Fruit fly (Drosophila melanogaster) whole organism, adult: ENCODE results near the gene Plp.

Experiments
- CG12768 ChIP-seq: fragments of 200-800 bp; sonication (Bioruptor generic); optimal IDR thresholded peaks from 2 replicates; lab custom pipeline; 2017; ENCODE audit warnings: missing biosample characterization, missing genetic modification characterization, mild to moderate bottlenecking, moderate library complexity, missing genetic modification reagents
- CG14711 ChIP-seq: fragments of 200-800 bp; sonication (Bioruptor generic); optimal IDR thresholded peaks from 2 replicates; lab custom pipeline; 2018; ENCODE audit warnings: missing biosample characterization, mild to moderate bottlenecking, missing genetic modification characterization, moderate library complexity
- CG33017 ChIP-seq: fragments of 200-800 bp; sonication (Bioruptor generic); optimal IDR thresholded peaks from 2 replicates; lab custom pipeline; 2018; ENCODE audit warnings: missing biosample characterization, mild to moderate bottlenecking, missing genetic modification characterization, moderate library complexity
- CG5204 ChIP-seq: fragments of 200-800 bp; sonication (Bioruptor generic); optimal IDR thresholded peaks from 2 replicates; lab custom pipeline; 2016; ENCODE audit warnings: missing biosample characterization, missing genetic modification characterization
- CG7101 ChIP-seq: fragments of 200-800 bp; sonication (Bioruptor generic); optimal IDR thresholded peaks from 2 replicates; lab custom pipeline; 2018; ENCODE audit warnings: missing biosample characterization, mild to moderate bottlenecking, missing genetic modification characterization, moderate library complexity
- Clk ChIP-seq: fragments of 200-800 bp; sonication (Bioruptor generic); optimal IDR thresholded peaks from 2 replicates; lab custom pipeline; 2017; ENCODE audit warnings: missing biosample characterization, missing genetic modification characterization
- Crg-1 ChIP-seq: fragments of 200-800 bp; sonication (Bioruptor generic); optimal IDR thresholded peaks from 2 replicates; lab custom pipeline; 2016; ENCODE audit warnings: missing biosample characterization, missing genetic modification characterization
- tj ChIP-seq: fragments of 200-800 bp; sonication (Bioruptor generic); optimal IDR thresholded peaks from 3 replicates; lab custom pipeline; 2017; ENCODE audit warnings: missing biosample characterization, mild to moderate bottlenecking, missing genetic modification characterization, moderate library complexity

- TF ChIP-seq CG14711 (tag; lab: Kevin White, UChicago) (no peak), tj (GFP tag; lab: Kevin White, UChicago) (no peak), CG5204 (GFP tag; lab: Kevin White, UChicago) (no peak), Crg-1 (GFP tag; lab: Kevin White, UChicago) (no peak), CG12768 (GFP tag; lab: Kevin White, UChicago) (peak; percentile 16), Clk (GFP tag; lab: Kevin White, UChicago) (no peak), CG7101 (tag; lab: Kevin White, UChicago) (peak; percentile 34), CG33017 (tag; lab: Kevin White, UChicago) (no peak)
These were observed 3.5 kb upstream of the Plp start, which contains the start of gene Ctps for dm6 chr3L:15097878-15098520.
